Worm (Caenorhabditis elegans) whole organism, L2 larva: Measurements from ENCODE around the gene acr-21.

Experiments
- R02D3.7 ChIP-seq: fragments of 150-350 bp; optimal IDR thresholded peaks from 2 replicates; lab custom pipeline; 2014; ENCODE audit warnings: missing biosample characterization, missing genetic modification characterization
- ama-1 ChIP-seq: fragments of 150-350 bp; optimal IDR thresholded peaks from 2 replicates; lab custom pipeline; 2018; ENCODE audit warnings: inconsistent platforms
- blmp-1 ChIP-seq: sonication (generic microtip); optimal IDR thresholded peaks from 2 replicates; lab custom pipeline; 2017; ENCODE audit warnings: missing genetic modification characterization, mild to moderate bottlenecking, missing compliant biosample characterization, antibody characterized with exemption, moderate library complexity; ENCODE audit not compliant: insufficient read depth
- ceh-16 ChIP-seq: fragments of 150-350 bp; optimal IDR thresholded peaks from 2 replicates; lab custom pipeline; 2014; ENCODE audit warnings: missing biosample characterization, missing genetic modification characterization
- lin-39 ChIP-seq: fragments of 150-350 bp; optimal IDR thresholded peaks from 2 replicates; lab custom pipeline; 2014; ENCODE audit warnings: missing biosample characterization, missing genetic modification reagents, missing genetic modification characterization
- sma-9 ChIP-seq, 2 experiments: fragments of 150-350 bp in 1 of 2; sonication (generic microtip) in 1 of 2; optimal IDR thresholded peaks; 2 replicates each; lab custom pipeline; 2014 to 2016; ENCODE audit warnings: missing genetic modification characterization in 2 of 2, mild to moderate bottlenecking in 1 of 2, missing biosample characterization in 1 of 2, missing compliant biosample characterization in 1 of 2, missing genetic modification reagents in 1 of 2, moderate library complexity in 1 of 2
- snpc-4 ChIP-seq: fragments of 150-350 bp; optimal IDR thresholded peaks from 2 replicates; lab custom pipeline; 2014; ENCODE audit warnings: missing biosample characterization, missing genetic modification characterization

DNA sequence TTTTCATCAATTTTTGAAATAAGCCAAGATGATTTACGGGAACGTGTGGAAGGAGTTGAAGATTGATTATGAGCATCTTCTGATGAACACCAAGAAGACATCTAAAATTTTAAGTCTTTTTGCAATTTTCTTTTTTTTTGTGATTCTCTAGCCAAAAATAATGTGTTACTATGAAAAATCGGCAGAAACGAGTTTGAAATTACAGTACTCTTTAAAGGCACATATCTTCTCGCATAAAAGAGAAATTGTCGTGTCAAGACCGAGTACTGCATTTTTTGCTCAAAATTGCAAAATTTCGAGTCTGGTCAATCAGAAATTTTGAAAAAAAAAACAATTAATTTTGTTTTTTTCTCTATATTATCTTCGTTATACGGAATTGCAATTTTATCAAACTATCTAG, 10.4 kb downstream of the acr-21 start, which contains the start of gene F20H11.1:
- no peak for TF ChIP-seq ama-1 (lab: Kevin White, UChicago)
- TF ChIP-seq sma-9 (GFP tag; optimal IDR thresholded peaks at IDR 0.05; lab: Kevin White, UChicago): no peak
- TF ChIP-seq sma-9 (tag; optimal IDR thresholded peaks at IDR 0.05; lab: Kevin White, UChicago): no peak
- no peak for TF ChIP-seq lin-39 (tag; lab: Kevin White, UChicago)
- no peak for TF ChIP-seq ceh-16 (tag; lab: Kevin White, UChicago)
- no peak for TF ChIP-seq R02D3.7
- TF ChIP-seq blmp-1 (tag; lab: Kevin White, UChicago): no peak
- TF ChIP-seq snpc-4 (tag; lab: Kevin White, UChicago): no peak
